Fruit fly (Drosophila melanogaster): ENCODE data around the gene pho.

DNA sequence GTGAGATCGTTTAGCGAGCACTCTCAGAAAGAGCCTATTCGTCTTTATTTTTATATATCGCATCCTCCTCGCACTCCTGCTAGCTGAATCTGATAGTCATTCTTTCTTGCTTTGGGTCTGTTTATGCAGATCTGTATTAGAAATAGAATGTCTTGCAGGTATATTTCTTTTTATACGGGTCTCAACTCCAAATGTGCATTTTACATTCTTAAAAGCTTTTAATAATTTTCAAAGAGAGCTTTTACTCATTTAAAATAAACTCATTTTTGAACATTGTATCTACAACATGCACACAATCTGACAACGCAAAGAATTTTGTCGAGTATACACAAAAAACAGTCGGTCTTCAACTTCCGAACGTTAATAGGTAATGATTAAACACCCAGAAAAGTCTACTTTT, 4.0 kb upstream of the pho start, which contains the start of gene CG33521:
- TF ChIP-seq CG10431 (GFP tag; optimal IDR thresholded peaks at IDR 0.05): no peak
- TF ChIP-seq z (GFP tag; IDR thresholded peaks at IDR 0.05): no peak
- TF ChIP-seq psq (GFP tag; optimal IDR thresholded peaks at IDR 0.05): no peak

All from whole organism, embryonic.